Worm (Caenorhabditis elegans): ENCODE measurements around the gene T28D6.7.

The T28D6.7 gene

ce11 chrIII:11317164-11317620 lies 29.1 kb downstream of the T28D6.7 start, which contains the start of gene mcm-10 (continued):
- TF ChIP-seq C08G9.2 (tag; optimal IDR thresholded peaks at IDR 0.05) = peak; percentile 95
- TF ChIP-seq ceh-24 (tag; optimal IDR thresholded peaks at IDR 0.05) = peak; percentile 43
- TF ChIP-seq dmd-4 (tag; optimal IDR thresholded peaks at IDR 0.05; ENCODE audit: borderline replicate concordance) = peak; percentile 73
- peak; percentile 18 for TF ChIP-seq dve-1 (tag; optimal IDR thresholded peaks at IDR 0.05)
- TF ChIP-seq hlh-6 (tag; optimal IDR thresholded peaks at IDR 0.05) = peak; percentile 56
- TF ChIP-seq pros-1 (tag; optimal IDR thresholded peaks at IDR 0.05) = no peak
- TF ChIP-seq eyg-1 (tag; optimal IDR thresholded peaks at IDR 0.05) = no peak
- TF ChIP-seq fkh-6 (tag; optimal IDR thresholded peaks at IDR 0.05) = peak; percentile 66
- TF ChIP-seq ceh-48 (tag; optimal IDR thresholded peaks at IDR 0.05) = peak; percentile 12
- TF ChIP-seq mec-3 (tag; optimal IDR thresholded peaks at IDR 0.05; ENCODE audit: borderline replicate concordance) = peak; percentile 45
- peak; percentile 99 for TF ChIP-seq ceh-31 (tag; optimal IDR thresholded peaks at IDR 0.05)
- peak; percentile 94 for TF ChIP-seq ceh-14 (tag; optimal IDR thresholded peaks at IDR 0.05)
- TF ChIP-seq pha-4 (tag; optimal IDR thresholded peaks at IDR 0.05) = no peak
- peak; percentile 94 for TF ChIP-seq tbx-7 (tag; optimal IDR thresholded peaks at IDR 0.05)
- TF ChIP-seq hlh-30 (tag; optimal IDR thresholded peaks at IDR 0.05; ENCODE audit: insufficient read depth) = no peak
- TF ChIP-seq ceh-19 (GFP tag; optimal IDR thresholded peaks at IDR 0.05) = peak; percentile 66
- TF ChIP-seq npax-4 (tag; optimal IDR thresholded peaks at IDR 0.05) = peak; percentile 19
- peak; percentile 35 for TF ChIP-seq C38D4.7 (GFP tag; optimal IDR thresholded peaks at IDR 0.05)
- peak; percentile 90 for TF ChIP-seq hlh-8 (tag; optimal IDR thresholded peaks at IDR 0.05)
- TF ChIP-seq elt-2 (tag; optimal IDR thresholded peaks at IDR 0.05) = peak; percentile 83
- no peak for TF ChIP-seq ama-1 (optimal IDR thresholded peaks at IDR 0.05)
- peak; percentile 59 for TF ChIP-seq ttx-3 (tag; optimal IDR thresholded peaks at IDR 0.05)
- peak; percentile 44 for TF ChIP-seq sdc-2 (tag; optimal IDR thresholded peaks at IDR 0.05)
- TF ChIP-seq pag-3 (tag; optimal IDR thresholded peaks at IDR 0.05; ENCODE audit: borderline replicate concordance) = peak; percentile 52
- TF ChIP-seq T23F11.4 (GFP tag; optimal IDR thresholded peaks at IDR 0.05) = peak; percentile 43
- TF ChIP-seq lin-11 (tag; optimal IDR thresholded peaks at IDR 0.05) = no peak
- peak; percentile 79 for TF ChIP-seq ceh-18 (tag; optimal IDR thresholded peaks at IDR 0.05)
- peak; percentile 95 for TF ChIP-seq ets-4 (tag; optimal IDR thresholded peaks at IDR 0.05)
- peak; percentile 92 for TF ChIP-seq ahr-1 (tag; optimal IDR thresholded peaks at IDR 0.05)
- TF ChIP-seq ceh-22 (tag; optimal IDR thresholded peaks at IDR 0.05) = no peak
- peak; percentile 51 for TF ChIP-seq pha-2 (tag; optimal IDR thresholded peaks at IDR 0.05)
- peak; percentile 85 for TF ChIP-seq unc-86 (tag; optimal IDR thresholded peaks at IDR 0.05)
- TF ChIP-seq K02D7.2 (tag; optimal IDR thresholded peaks at IDR 0.05) = no peak
- peak; percentile 80 for TF ChIP-seq F13H6.1 (tag; optimal IDR thresholded peaks at IDR 0.05)
- TF ChIP-seq ceh-45 (GFP tag; IDR thresholded peaks at IDR 0.05) = no peak
- peak; percentile 95 for TF ChIP-seq pqm-1 (tag; optimal IDR thresholded peaks at IDR 0.05)
- no peak for TF ChIP-seq sox-2 (GFP tag; IDR thresholded peaks at IDR 0.05)

ce11 chrIII:11311466-11311865 lies 34.8 kb downstream of the T28D6.7 start, which contains the start of gene rab-35:
TSS of gene rab-35 (minus strand) at chrIII:11311566.
- TF ChIP-seq gmeb-2 (tag; optimal IDR thresholded peaks at IDR 0.05) (no peak), dve-1 (tag; optimal IDR thresholded peaks at IDR 0.05) (no peak), Y22D7AL.16 (tag; optimal IDR thresholded peaks at IDR 0.05) (no peak), ceh-31 (tag; optimal IDR thresholded peaks at IDR 0.05) (no peak)

All from whole organism, late embryonic.